Fruit fly (Drosophila melanogaster) whole organism, pupa: ENCODE measurements around the gene CG3808.

Source experiments
- CG10348 ChIP-seq: fragments of 200-800 bp; sonication (Bioruptor generic); IDR thresholded peaks from 2 replicates; pipeline ENCODE4 v1.3.6; 2022; ENCODE audit warnings: missing biosample characterization, missing genetic modification characterization
- CG14655 ChIP-seq: fragments of 200-800 bp; sonication (Bioruptor generic); optimal IDR thresholded peaks from 3 replicates; lab custom pipeline; 2017; ENCODE audit warnings: mild to moderate bottlenecking, missing biosample characterization, missing genetic modification reagents, missing genetic modification characterization
- CG17806 ChIP-seq: fragments of 200-800 bp; sonication (Bioruptor generic); optimal IDR thresholded peaks from 2 replicates; lab custom pipeline; 2018; ENCODE audit warnings: missing biosample characterization, mild to moderate bottlenecking, missing genetic modification characterization, moderate library complexity
- CG32121 ChIP-seq: fragments of 200-800 bp; sonication (Bioruptor generic); IDR thresholded peaks from 2 replicates; pipeline ENCODE4 v1.3.6; 2022; ENCODE audit warnings: missing biosample characterization, missing genetic modification characterization
- CG34367 ChIP-seq: fragments of 200-800 bp; sonication (Bioruptor generic); optimal IDR thresholded peaks from 2 replicates; lab custom pipeline; 2018; ENCODE audit warnings: missing biosample characterization, mild to moderate bottlenecking, missing genetic modification characterization
- CG4496 ChIP-seq: fragments of 200-800 bp; sonication (Bioruptor generic); IDR thresholded peaks from 3 replicates; pipeline ENCODE4 v1.3.6; 2022; ENCODE audit warnings: missing biosample characterization, missing genetic modification characterization
- CG8301 ChIP-seq: fragments of 200-800 bp; sonication (Bioruptor generic); optimal IDR thresholded peaks from 2 replicates; lab custom pipeline; 2018; ENCODE audit warnings: missing biosample characterization, mild to moderate bottlenecking, missing genetic modification characterization
- CG9948 ChIP-seq: fragments of 200-800 bp; sonication (Bioruptor generic); optimal IDR thresholded peaks from 2 replicates; lab custom pipeline; 2018; ENCODE audit warnings: missing biosample characterization, mild to moderate bottlenecking, missing genetic modification characterization, moderate library complexity
- EcR ChIP-seq: fragments of 200-800 bp; sonication (Bioruptor generic); optimal IDR thresholded peaks from 3 replicates; lab custom pipeline; 2019; ENCODE audit warnings: missing biosample characterization, missing genetic modification characterization, mild to moderate bottlenecking, moderate library complexity, missing genetic modification reagents
- Pif1A ChIP-seq: fragments of 200-800 bp; sonication (Bioruptor generic); optimal IDR thresholded peaks from 3 replicates; lab custom pipeline; 2016; ENCODE audit warnings: missing biosample characterization, missing genetic modification characterization
- Pif1B ChIP-seq: fragments of 200-800 bp; sonication (Bioruptor generic); optimal IDR thresholded peaks from 3 replicates; lab custom pipeline; 2016; ENCODE audit warnings: missing biosample characterization, missing genetic modification characterization
- fd96Ca ChIP-seq: fragments of 200-800 bp; sonication (Bioruptor generic); IDR thresholded peaks from 3 replicates; pipeline ENCODE4 v1.3.6; 2022; ENCODE audit warnings: missing biosample characterization, missing genetic modification characterization
- gl ChIP-seq: fragments of 200-800 bp; sonication (Bioruptor generic); optimal IDR thresholded peaks from 2 replicates; lab custom pipeline; 2018; ENCODE audit warnings: missing biosample characterization, mild to moderate bottlenecking, missing genetic modification characterization

DNA sequence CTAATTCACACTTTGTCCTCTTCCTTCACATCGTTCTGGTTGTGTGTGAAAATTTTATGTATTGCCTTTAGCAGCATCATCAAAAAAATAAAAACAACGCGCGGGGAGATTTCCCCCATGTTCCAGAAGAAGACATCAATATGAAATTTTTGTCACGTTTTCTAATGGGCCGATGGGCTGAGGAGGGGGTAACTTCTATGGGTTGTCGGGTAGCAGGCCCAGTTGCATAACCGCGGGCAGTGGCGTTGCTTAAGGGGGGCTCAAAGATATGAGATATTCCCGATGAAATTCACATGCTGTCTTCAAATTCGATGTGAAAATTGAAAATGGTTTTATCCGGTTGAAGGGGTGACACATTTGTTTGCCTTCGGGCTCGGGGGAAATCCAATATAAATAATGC, 18.0 kb upstream of the CG3808 start:
- TF ChIP-seq Pif1A (GFP tag; lab: Kevin White, UChicago) = no peak
- TF ChIP-seq CG9948 (tag; lab: Kevin White, UChicago) = no peak
- TF ChIP-seq CG14655 = no peak
- TF ChIP-seq Pif1B (GFP tag; lab: Kevin White, UChicago) = no peak
- TF ChIP-seq CG34367 = no peak
- no peak for TF ChIP-seq CG8301 (tag; lab: Kevin White, UChicago)
- TF ChIP-seq fd96Ca (GFP tag; lab: Robert Waterston, UW) = no peak
- no peak for TF ChIP-seq gl (tag; lab: Kevin White, UChicago)
- TF ChIP-seq CG10348 (GFP tag; lab: Robert Waterston, UW) = no peak
- TF ChIP-seq CG17806 = no peak
- no peak for TF ChIP-seq CG4496
- TF ChIP-seq CG32121 = no peak
- TF ChIP-seq EcR (GFP tag; lab: Kevin White, UChicago) = no peak
